Worm (Caenorhabditis elegans): ENCODE results near the gene ceh-18.
A peak's percentile ranks its signal among the peaks of the same experiment; 100 is the strongest.

Gene ceh-18

DNA sequence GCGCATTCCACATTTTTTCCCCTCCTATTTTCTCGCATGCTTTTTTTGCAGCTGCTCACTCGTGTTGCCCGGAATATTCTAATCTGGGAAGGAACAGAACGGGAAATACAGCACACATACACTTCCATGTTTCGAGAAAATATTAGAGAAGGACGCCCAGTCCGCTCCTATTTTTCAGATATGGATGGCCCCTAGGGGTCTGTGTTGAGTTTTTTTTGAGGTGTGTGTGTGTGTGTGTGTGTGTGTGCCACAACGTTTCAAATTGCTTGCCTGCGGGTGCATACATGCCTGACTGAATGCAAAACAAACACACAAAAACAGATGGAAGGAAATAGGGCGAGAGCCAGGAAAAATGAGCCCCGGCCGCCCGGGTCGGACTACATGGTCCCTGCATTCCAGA, 36.0 kb downstream of the ceh-18 start:
- TF ChIP-seq pbrm-1 (GFP tag; IDR thresholded peaks at IDR 0.05) (0 out of 2 replicates have a peak, but pooled peaks have one; percentile 6), ztf-25 (GFP tag; IDR thresholded peaks at IDR 0.05) (no peak), lin-54 (GFP tag; optimal IDR thresholded peaks at IDR 0.05) (no peak), tbx-9 (tag; optimal IDR thresholded peaks at IDR 0.05; ENCODE audit: borderline replicate concordance) (no peak), cebp-1 (GFP tag; IDR thresholded peaks at IDR 0.05) (no peak), cebp-1 (tag; optimal IDR thresholded peaks at IDR 0.05) (no peak), akir-1 (GFP tag; optimal IDR thresholded peaks at IDR 0.05) (no peak), F33H1.4 (GFP tag; IDR thresholded peaks at IDR 0.05) (no peak), F49E8.2 (tag; optimal IDR thresholded peaks at IDR 0.05; ENCODE audit: insufficient read depth) (no peak), zfh-2 (GFP tag; conservative IDR thresholded peaks at IDR 0.05) (peak; percentile 65), hmg-20 (GFP tag; IDR thresholded peaks at IDR 0.05) (no peak), F22D6.2 (tag; optimal IDR thresholded peaks at IDR 0.05) (no peak), ets-4 (GFP tag; optimal IDR thresholded peaks at IDR 0.05) (no peak), lag-1 (GFP tag; IDR thresholded peaks at IDR 0.05) (no peak), F10E7.11 (tag; optimal IDR thresholded peaks at IDR 0.05) (no peak), nhr-27 (tag; optimal IDR thresholded peaks at IDR 0.05) (no peak)

DNA sequence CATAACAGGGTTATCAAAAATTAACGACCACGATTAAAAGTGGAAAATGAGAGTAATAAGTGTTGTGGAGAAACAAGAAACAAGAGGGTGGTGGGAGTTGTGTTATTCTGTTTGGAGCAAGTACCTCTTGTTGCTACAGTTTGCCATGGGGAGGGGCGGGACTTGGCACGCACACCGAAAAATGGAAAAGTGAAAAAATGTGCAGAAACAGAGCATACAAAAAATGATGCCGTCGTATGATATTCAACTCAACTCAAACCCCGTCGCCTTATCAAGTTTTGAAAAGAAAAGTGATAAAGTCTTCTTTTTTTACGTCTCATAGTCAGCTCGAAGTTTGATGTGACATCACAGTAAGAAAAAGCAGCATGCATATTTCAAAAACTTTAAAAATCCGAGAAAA, 36.9 kb downstream of the ceh-18 start:
- TF ChIP-seq tbp1 (GFP tag; optimal IDR thresholded peaks at IDR 0.05) (no peak), pha-4 (tag; optimal IDR thresholded peaks at IDR 0.05) (peak; percentile 8), cebp-1 (GFP tag; IDR thresholded peaks at IDR 0.05) (no peak), cebp-1 (tag; optimal IDR thresholded peaks at IDR 0.05) (peak; percentile 17), madf-3 (GFP tag; IDR thresholded peaks at IDR 0.05) (peak; percentile 50; the same call in 1 of the 2 replicates), ztf-26 (tag; optimal IDR thresholded peaks at IDR 0.05) (no peak), nfyb-1 (GFP tag; IDR thresholded peaks at IDR 0.05) (0 out of 2 replicates have a peak, but pooled peaks have one; percentile 40), nhr-80 (tag; optimal IDR thresholded peaks at IDR 0.05) (peak; percentile 87)

DNA sequence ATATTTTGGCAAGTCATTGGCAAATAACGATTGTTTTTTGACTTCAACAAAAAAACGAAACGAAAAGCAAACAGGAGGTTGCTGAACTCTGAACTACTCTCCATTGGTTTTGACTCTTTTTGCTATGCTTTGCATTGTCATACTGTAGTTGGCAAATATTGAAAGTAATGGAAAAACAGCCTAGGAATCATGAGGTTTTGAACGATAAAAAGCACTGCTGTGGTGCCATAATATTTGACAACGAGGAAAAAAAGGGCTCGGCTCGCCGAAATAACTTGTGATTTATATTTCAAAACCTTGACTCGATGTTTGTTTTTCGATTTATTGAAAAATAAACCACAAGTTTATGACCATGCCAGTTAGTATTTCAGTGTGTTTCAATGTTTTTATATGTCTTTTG, 37.9 kb downstream of the ceh-18 start:
- TF ChIP-seq let-607 (tag; optimal IDR thresholded peaks at IDR 0.05) (no peak), atf-7 (tag; optimal IDR thresholded peaks at IDR 0.05) (no peak), ekl-4 (GFP tag; IDR thresholded peaks at IDR 0.05) (no peak), pha-4 (tag; optimal IDR thresholded peaks at IDR 0.05) (peak; percentile 63), cebp-1 (GFP tag; IDR thresholded peaks at IDR 0.05) (no peak), cebp-1 (tag; optimal IDR thresholded peaks at IDR 0.05) (peak; percentile 59)

DNA sequence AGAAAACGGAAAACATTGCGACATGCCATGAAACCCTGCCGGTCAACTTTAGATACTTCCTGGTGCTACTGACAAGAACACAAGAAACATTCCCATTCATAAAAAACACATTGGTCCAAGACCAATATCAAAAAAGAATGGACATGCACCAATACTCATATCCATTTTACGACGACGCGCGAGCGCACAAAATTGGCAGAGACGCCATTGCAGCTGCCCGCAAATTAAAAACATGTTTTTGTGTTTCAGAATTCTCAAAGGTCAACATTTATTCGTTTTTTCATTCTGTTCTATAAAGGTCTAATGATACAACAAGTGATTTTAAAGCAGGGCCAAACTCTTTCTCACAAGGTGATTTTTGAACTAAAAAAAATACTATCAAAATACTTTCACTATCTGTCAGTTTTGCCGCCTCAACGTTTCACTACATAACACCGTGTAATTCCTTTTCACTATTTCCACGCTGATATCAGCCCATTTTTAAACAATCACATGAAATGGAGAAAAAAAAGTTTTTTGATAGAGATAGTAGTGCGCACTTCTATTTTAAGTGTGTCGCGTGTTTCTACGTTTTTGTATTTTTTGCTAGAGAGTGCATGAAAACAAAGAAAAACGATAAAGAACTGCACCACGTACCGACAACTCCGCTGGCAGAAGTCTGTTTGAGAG, 38.6 kb downstream of the ceh-18 start:
- TF ChIP-seq sea-2 (GFP tag; IDR thresholded peaks at IDR 0.05): no peak
- no peak for TF ChIP-seq hlh-12 (tag; optimal IDR thresholded peaks at IDR 0.05)
- TF ChIP-seq ztf-3 (GFP tag; optimal IDR thresholded peaks at IDR 0.05): no peak
- no peak for TF ChIP-seq ekl-4 (GFP tag; IDR thresholded peaks at IDR 0.05)
- TF ChIP-seq Y79H2A.3 (GFP tag; conservative IDR thresholded peaks at IDR 0.05): no peak
- no peak for TF ChIP-seq rec-8 (tag; optimal IDR thresholded peaks at IDR 0.05)
- TF ChIP-seq nhr-80 (tag; optimal IDR thresholded peaks at IDR 0.05): peak; percentile 35

DNA sequence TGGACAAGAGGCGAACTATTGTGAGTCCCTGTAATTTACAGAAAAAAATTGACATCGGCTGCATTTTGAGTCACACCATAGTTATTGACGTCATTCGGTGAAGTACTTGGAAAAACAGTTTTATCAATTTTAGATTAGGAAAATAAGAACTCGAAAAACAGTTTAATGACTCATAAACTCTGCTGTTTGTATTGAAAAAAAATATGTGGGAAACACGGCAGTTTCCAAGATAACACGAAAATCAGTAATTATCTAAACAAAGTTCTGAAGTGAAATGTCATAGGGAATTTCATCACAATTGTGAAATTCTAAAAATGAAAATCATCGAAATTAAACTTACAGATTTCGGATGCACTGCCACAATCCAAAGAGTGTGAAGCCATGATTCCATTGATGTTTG, 42.8 kb downstream of the ceh-18 start:
- TF ChIP-seq xnd-1 (tag; optimal IDR thresholded peaks at IDR 0.05) (no peak), tbx-9 (tag; optimal IDR thresholded peaks at IDR 0.05; ENCODE audit: borderline replicate concordance) (no peak), unc-62 (GFP tag; optimal IDR thresholded peaks at IDR 0.05) (peak; percentile 79), cebp-1 (GFP tag; IDR thresholded peaks at IDR 0.05) (no peak), cebp-1 (tag; optimal IDR thresholded peaks at IDR 0.05) (peak; percentile 72), nhr-80 (tag; optimal IDR thresholded peaks at IDR 0.05) (peak; percentile 35)
